Worm (Caenorhabditis elegans): ENCODE results near the gene irld-65.

The irld-65 gene

DNA sequence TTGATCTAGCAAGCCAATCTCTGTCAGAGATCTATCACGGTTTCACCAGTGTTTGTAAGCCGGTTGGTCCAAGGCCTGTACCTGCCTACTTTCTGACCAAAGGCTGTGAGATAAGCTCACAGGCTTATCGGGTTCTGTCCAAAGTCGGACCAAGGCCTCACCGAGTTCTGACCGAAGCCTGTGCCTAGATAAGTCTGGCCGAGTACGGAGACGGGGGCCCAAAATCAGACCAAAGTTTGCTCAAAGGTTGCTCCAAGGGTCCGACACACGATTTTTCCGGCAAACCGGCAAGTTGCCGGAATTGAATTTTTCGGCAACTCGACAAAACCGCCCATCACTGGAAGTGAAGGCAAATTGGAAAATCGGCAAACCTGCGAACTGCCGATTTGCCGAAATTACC is 6.2 kb downstream of the irld-65 start:
- no peak for TF ChIP-seq ZK337.2 (GFP tag; IDR thresholded peaks at IDR 0.05)
- TF ChIP-seq set-16 (GFP tag; IDR thresholded peaks at IDR 0.05), result 0 out of 2 replicates have a peak, but pooled peaks have one; percentile 21

DNA sequence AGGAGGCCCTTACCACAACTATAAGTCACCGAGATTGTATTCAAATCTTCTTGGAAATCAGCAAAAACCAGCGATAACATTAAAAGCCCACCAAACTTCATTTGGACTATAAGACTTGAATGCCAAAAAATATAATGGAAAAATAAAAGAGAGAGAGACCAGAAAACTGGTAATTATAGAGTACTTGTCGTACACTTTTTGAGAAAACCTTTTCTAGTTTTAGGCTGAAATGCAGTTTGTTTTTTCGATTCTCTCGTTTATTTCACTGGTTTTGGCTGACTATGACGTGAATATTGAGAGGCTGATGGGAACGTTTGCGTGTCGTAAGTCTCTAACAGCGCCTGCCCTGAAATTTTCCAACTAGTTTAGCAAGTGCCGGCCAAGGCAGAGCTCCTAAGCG is 7.3 kb downstream of the irld-65 start, which contains the start of the genes irld-64 and irld-63:
Gene irld-64, minus strand, starts transcription at position 101 of the 400 bp plus-strand sequence.
Gene irld-63, plus strand, starts transcription at position 230 of the 400 bp plus-strand sequence.
- TF ChIP-seq madf-9 (GFP tag; conservative IDR thresholded peaks at IDR 0.05), result no peak

DNA sequence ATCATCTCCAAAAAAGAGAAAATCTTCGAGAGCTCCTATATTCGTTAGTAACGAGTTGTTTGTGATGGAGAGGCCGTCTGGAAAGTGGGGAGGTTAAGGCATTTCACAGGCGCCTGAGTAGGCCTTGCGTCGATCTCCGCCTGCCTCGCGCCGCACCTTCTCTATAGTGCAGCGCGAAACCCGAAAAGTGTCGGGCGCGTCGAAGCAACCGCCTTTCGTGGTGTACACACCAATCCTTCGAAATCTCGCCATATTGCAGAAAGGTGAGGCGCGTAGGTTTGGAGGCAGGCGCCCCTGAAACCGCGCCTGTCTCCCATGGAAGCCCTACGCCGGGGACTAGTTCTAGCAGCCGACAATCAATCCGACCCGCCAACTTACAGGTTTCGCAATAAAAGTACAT is 7.9 kb downstream of the irld-65 start:
- TF ChIP-seq egl-27 (tag; optimal IDR thresholded peaks at IDR 0.05) (no peak), lin-15B (tag; optimal IDR thresholded peaks at IDR 0.05) (no peak), D1046.2 (GFP tag; IDR thresholded peaks at IDR 0.05) (0 out of 2 replicates have a peak, but pooled peaks have one; percentile 41), egl-43 (GFP tag; IDR thresholded peaks at IDR 0.05) (0 out of 2 replicates have a peak, but pooled peaks have one; percentile 12), set-16 (GFP tag; IDR thresholded peaks at IDR 0.05) (peak; percentile 77), zip-11 (GFP tag; IDR thresholded peaks at IDR 0.05) (no peak), ceh-20 (GFP tag; IDR thresholded peaks at IDR 0.05) (no peak), nhr-48 (tag; optimal IDR thresholded peaks at IDR 0.05) (no peak), lim-7 (GFP tag; IDR thresholded peaks at IDR 0.05) (no peak)

DNA sequence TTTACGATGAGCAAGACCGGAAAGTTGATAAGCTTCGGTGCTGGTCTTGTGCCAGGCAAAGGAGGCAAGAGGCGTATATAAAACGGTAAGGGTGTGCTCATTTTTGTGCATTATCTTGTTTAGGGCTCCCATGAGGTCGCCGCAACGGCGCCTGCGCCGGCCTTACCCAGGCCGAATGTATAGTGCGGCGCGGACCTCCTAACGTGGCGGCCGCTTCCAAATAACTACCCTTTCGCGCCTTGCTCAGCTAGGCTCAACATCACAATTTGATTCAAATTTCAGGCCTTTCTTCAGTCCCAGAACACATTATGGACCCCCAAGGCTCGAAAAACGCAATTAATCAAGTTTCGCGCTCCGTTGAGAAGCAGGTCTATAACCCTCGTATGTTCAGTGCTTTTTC is 10.2 kb downstream of the irld-65 start, which contains the start of the genes ZK355.3 and ZK355.8:
Gene ZK355.3, minus strand, starts transcription at position 101 of the 400 bp plus-strand sequence.
Gene ZK355.8, plus strand, starts transcription at position 272 of the 400 bp plus-strand sequence.
- TF ChIP-seq unc-62 (GFP tag; optimal IDR thresholded peaks at IDR 0.05 in 1 of 2) (peak in 1 of 2 experiments; percentile 22), unc-62 (tag; optimal IDR thresholded peaks at IDR 0.05) (no peak), aha-1 (tag) (peak; percentile 79), set-16 (GFP tag; IDR thresholded peaks at IDR 0.05) (peak; percentile 40), snpc-4 (tag; optimal IDR thresholded peaks at IDR 0.05) (no peak)

DNA sequence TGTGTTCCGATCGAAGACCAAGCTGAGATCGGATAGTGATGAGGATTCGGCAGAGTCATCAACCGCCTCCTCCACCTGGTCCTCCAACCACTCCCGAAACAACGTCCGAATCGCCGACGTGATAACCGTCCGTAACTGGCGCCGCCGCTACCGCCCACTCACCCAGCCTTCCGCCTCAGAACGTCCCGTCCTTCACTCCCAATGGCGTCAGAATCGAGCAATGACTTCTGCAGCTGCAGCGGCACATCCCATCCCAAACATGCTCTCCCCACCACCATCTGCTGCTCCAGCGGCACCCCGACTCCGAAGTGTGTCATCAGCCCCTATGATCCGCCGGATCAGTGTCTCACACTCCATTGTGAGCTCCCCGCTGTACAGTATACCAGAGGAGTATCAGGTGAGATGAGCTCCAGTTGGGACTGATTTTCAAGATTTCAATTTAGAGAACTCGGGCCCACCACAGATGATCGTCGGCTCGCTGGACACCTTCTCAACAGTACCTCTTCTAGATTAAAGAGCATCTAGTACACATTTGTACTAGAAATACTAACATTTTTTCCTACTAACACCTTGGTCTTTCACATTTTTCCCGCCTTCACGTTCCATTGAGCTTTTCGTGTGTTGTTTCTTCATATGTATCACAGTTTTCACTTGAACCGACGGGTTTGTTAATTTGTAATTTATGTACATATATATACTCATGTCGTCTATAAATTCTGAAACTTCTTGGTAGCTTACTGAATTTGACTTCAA is 11.8 kb downstream of the irld-65 start:
- TF ChIP-seq R02D3.7 (tag; optimal IDR thresholded peaks at IDR 0.05), result no peak
- TF ChIP-seq set-16 (GFP tag; IDR thresholded peaks at IDR 0.05), result peak; percentile 90
- TF ChIP-seq aha-1 (tag), result no peak
- TF ChIP-seq unc-62 (GFP tag; optimal IDR thresholded peaks at IDR 0.05 in 1 of 2), result peak in 1 of 2 experiments; percentile 80
- no peak for TF ChIP-seq unc-62 (tag; optimal IDR thresholded peaks at IDR 0.05)
- peak; percentile 17; the same call in 1 of the 2 replicates for TF ChIP-seq nhr-42 (GFP tag; IDR thresholded peaks at IDR 0.05)

DNA sequence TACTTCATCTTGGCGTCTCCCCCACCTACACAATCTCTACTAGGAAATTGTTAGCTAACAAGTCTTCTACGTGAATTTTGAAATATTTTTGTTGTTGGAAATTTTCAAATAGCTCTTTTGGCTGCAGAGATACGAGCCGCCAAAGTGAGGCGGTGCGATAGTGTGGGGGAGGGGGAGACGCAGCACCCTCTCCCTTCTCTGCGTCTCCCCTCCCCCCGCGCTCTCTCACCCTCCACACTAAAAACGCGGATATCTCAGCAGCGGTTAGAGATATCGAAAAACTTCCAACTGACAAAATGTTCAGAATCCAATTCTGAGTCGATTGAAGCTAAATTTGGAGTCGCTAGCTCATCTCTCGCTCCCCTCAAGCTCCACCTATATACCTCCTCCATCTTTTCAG is 12.7 kb downstream of the irld-65 start:
- TF ChIP-seq set-16 (GFP tag; IDR thresholded peaks at IDR 0.05), result peak; percentile 69
- no peak for TF ChIP-seq mdl-1 (tag; optimal IDR thresholded peaks at IDR 0.05)
- TF ChIP-seq hlh-11 (tag; optimal IDR thresholded peaks at IDR 0.05), result no peak
- peak; percentile 13 for TF ChIP-seq aha-1 (tag)
- TF ChIP-seq aly-2 (tag; optimal IDR thresholded peaks at IDR 0.05), result no peak

DNA sequence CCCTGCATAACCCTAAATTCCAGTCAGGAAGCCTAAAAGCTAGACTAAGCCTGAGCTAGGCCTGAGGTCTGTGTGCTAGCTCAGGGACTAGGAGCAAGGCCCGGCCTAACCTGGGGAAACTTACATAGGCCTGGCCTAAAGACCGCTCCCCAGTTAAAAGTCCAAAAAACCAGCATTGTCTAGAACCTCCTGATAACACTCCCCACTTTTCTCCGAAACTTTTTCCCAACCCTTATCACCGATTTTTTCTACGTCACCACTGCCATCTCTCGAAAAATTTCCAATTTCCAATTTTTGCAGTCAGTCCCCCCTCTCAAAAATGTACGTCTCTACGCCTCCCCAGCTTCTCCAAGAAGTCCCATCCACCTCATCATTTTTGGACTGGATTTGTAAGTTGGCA is 14.1 kb downstream of the irld-65 start, which contains the start of gene ZK355.2:
Gene ZK355.2, plus strand, starts transcription at position 301 of the 400 bp plus-strand sequence.
- TF ChIP-seq saeg-2 (GFP tag; IDR thresholded peaks at IDR 0.05), result no peak
- no peak for TF ChIP-seq lin-1 (GFP tag; IDR thresholded peaks at IDR 0.05)
- peak; percentile 34; the same call in 1 of the 2 replicates for TF ChIP-seq dmd-6 (GFP tag; IDR thresholded peaks at IDR 0.05)
- peak; percentile 5 for TF ChIP-seq pqm-1 (tag; optimal IDR thresholded peaks at IDR 0.05)
- no peak for TF ChIP-seq daf-16 (GFP tag; optimal IDR thresholded peaks at IDR 0.05)
- TF ChIP-seq daf-16 (tag; optimal IDR thresholded peaks at IDR 0.05), result peak; percentile 8
- TF ChIP-seq lim-7 (GFP tag; IDR thresholded peaks at IDR 0.05), result no peak
